Worm (Caenorhabditis elegans): ENCODE data around the gene moc-6.
A peak's percentile ranks its signal among the peaks of the same experiment; 100 is the strongest.

moc-6 gene

DNA sequence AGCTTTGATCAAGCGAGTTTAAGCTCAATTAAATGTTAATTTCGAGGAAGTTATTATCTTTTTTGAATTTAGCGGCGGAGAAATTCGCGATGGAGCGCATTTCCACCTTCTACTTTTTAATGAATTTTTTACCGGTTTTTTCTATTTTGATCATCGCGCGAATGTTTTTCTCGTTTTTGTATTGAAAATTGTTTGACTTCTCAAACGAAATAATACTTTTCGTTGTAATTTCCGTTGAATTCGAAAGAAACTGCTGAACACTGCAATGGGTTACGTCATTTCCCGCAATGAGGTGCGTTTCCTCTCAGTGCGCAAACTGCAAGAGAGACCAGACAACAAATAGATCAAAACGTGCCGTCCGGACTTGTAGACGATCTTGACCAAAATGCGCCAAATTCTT is 14.6 kb upstream of the moc-6 start (continued):
- TF ChIP-seq Y53G8AR.9 (GFP tag; conservative IDR thresholded peaks at IDR 0.05) (no peak), ets-4 (GFP tag; optimal IDR thresholded peaks at IDR 0.05) (no peak), let-607 (tag; optimal IDR thresholded peaks at IDR 0.05) (no peak), dpff-1 (tag; optimal IDR thresholded peaks at IDR 0.05) (no peak), pbrm-1 (GFP tag; IDR thresholded peaks at IDR 0.05) (no peak), aptf-2 (GFP tag; conservative IDR thresholded peaks at IDR 0.05) (0 out of 2 replicates have a peak, but pooled peaks have one; percentile 45), F39B2.1 (GFP tag; IDR thresholded peaks at IDR 0.05) (no peak), nfyb-1 (GFP tag; IDR thresholded peaks at IDR 0.05) (no peak), K12H6.12 (tag; optimal IDR thresholded peaks at IDR 0.05) (no peak), unc-130 (GFP tag; optimal IDR thresholded peaks at IDR 0.05) (no peak), C17E4.6 (GFP tag; IDR thresholded peaks at IDR 0.05) (no peak), lin-40 (tag; optimal IDR thresholded peaks at IDR 0.05) (no peak), snpc-3.4 (tag; optimal IDR thresholded peaks at IDR 0.05) (no peak), gei-17 (GFP tag; optimal IDR thresholded peaks at IDR 0.05) (no peak), cebp-1 (GFP tag; IDR thresholded peaks at IDR 0.05) (no peak), cebp-1 (tag; optimal IDR thresholded peaks at IDR 0.05) (no peak), nfya-2 (GFP tag; IDR thresholded peaks at IDR 0.05) (no peak), egrh-3 (GFP tag; IDR thresholded peaks at IDR 0.05) (no peak), F57A8.1 (GFP tag; optimal IDR thresholded peaks at IDR 0.05) (no peak), C06A6.2 (GFP tag; conservative IDR thresholded peaks at IDR 0.05) (no peak), egl-18 (GFP tag; IDR thresholded peaks at IDR 0.05) (no peak), madf-6 (GFP tag; IDR thresholded peaks at IDR 0.05) (peak; percentile 86), chd-7 (tag; optimal IDR thresholded peaks at IDR 0.05) (no peak), fkh-3 (tag; optimal IDR thresholded peaks at IDR 0.05) (no peak), madf-3 (GFP tag; IDR thresholded peaks at IDR 0.05) (no peak), somi-1 (GFP tag; optimal IDR thresholded peaks at IDR 0.05) (no peak), K11D2.4 (GFP tag; IDR thresholded peaks at IDR 0.05) (no peak), ccch-3 (GFP tag; optimal IDR thresholded peaks at IDR 0.05) (no peak), madf-8 (GFP tag; conservative IDR thresholded peaks at IDR 0.05) (peak; percentile 68), rcor-1 (GFP tag; IDR thresholded peaks at IDR 0.05) (no peak), unc-62 (GFP tag; optimal IDR thresholded peaks at IDR 0.05) (no peak), rec-8 (tag; optimal IDR thresholded peaks at IDR 0.05) (no peak), snpc-4 (GFP tag; optimal IDR thresholded peaks at IDR 0.05) (no peak), snpc-4 (tag; optimal IDR thresholded peaks at IDR 0.05) (no peak), T07F8.4 (tag; optimal IDR thresholded peaks at IDR 0.05) (no peak), rpc-1 (optimal IDR thresholded peaks at IDR 0.05) (no peak), rpc-1 (tag; optimal IDR thresholded peaks at IDR 0.05) (no peak), attf-6 (GFP tag; IDR thresholded peaks at IDR 0.05) (no peak), attf-3 (GFP tag; conservative IDR thresholded peaks at IDR 0.05) (no peak), dox-1 (GFP tag; IDR thresholded peaks at IDR 0.05) (peak; percentile 66), xnd-1 (tag; optimal IDR thresholded peaks at IDR 0.05) (peak; percentile 64), ztf-3 (GFP tag; optimal IDR thresholded peaks at IDR 0.05) (no peak), sea-2 (GFP tag; IDR thresholded peaks at IDR 0.05) (no peak), ama-1 (optimal IDR thresholded peaks at IDR 0.05) (no peak), ama-1 (GFP tag; optimal IDR thresholded peaks at IDR 0.05) (no peak), Y53F4B.3 (GFP tag; IDR thresholded peaks at IDR 0.05) (no peak), lag-1 (GFP tag; IDR thresholded peaks at IDR 0.05) (no peak), madf-10 (tag; optimal IDR thresholded peaks at IDR 0.05) (no peak), F37B4.10 (GFP tag; IDR thresholded peaks at IDR 0.05) (no peak), let-526 (GFP tag; IDR thresholded peaks at IDR 0.05) (no peak), B0261.1 (tag; optimal IDR thresholded peaks at IDR 0.05) (no peak)
